Worm (Caenorhabditis elegans): ENCODE results near the gene F35F10.14.

Gene F35F10.14

ce11 chrV:3278101-3278639 is 41.7 kb downstream of the F35F10.14 start, which contains the start of gene fbxa-64:
fbxa-64 (minus strand) TSS chrV:3278151.
- TF ChIP-seq F57A8.1 (GFP tag; optimal IDR thresholded peaks at IDR 0.05) = no peak
- TF ChIP-seq sdz-38 (tag; optimal IDR thresholded peaks at IDR 0.05) = no peak
- no peak for TF ChIP-seq B0019.2 (GFP tag; conservative IDR thresholded peaks at IDR 0.05)
- TF ChIP-seq cebp-2 (GFP tag; IDR thresholded peaks at IDR 0.05) = no peak
- no peak for TF ChIP-seq ceh-100 (GFP tag; IDR thresholded peaks at IDR 0.05)
- TF ChIP-seq ccch-3 (GFP tag; optimal IDR thresholded peaks at IDR 0.05) = no peak
- TF ChIP-seq ztf-26 (tag; optimal IDR thresholded peaks at IDR 0.05) = no peak
- no peak for TF ChIP-seq madf-8 (GFP tag; conservative IDR thresholded peaks at IDR 0.05)
- no peak for TF ChIP-seq nhr-80 (tag; optimal IDR thresholded peaks at IDR 0.05)
- no peak for TF ChIP-seq Y53F4B.3 (GFP tag; IDR thresholded peaks at IDR 0.05)
- no peak for TF ChIP-seq bed-1 (GFP tag; IDR thresholded peaks at IDR 0.05)
- no peak for TF ChIP-seq F55B11.4 (tag; optimal IDR thresholded peaks at IDR 0.05; ENCODE audit: borderline replicate concordance, insufficient read depth)
- no peak for TF ChIP-seq F23B12.7 (tag; optimal IDR thresholded peaks at IDR 0.05; ENCODE audit: insufficient read depth)
- TF ChIP-seq dpl-1 (GFP tag; optimal IDR thresholded peaks at IDR 0.05) = no peak

DNA sequence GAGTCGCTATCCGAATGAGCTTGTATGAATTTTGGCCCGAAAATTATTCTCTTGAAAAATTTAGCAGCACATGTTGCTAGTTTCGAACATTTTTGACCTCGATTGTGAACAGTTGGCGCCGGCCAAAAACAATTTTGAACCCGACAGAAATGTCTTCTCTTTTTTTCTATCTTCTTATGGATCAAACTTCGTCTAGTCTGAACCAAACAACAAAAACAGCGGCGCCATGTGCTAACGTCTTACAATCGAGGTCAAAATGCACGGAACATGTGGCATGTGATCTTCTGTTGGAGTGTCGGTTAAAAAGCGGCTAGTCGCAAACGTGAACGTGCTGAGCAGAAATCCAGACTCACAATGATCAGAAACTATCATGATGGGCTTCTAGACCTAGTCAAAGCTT is 43.7 kb downstream of the F35F10.14 start:
- TF ChIP-seq aptf-3 (GFP tag; IDR thresholded peaks at IDR 0.05) (no peak), sea-2 (GFP tag; IDR thresholded peaks at IDR 0.05) (no peak), K12H6.12 (tag; optimal IDR thresholded peaks at IDR 0.05) (peak; percentile 9)

- no peak for TF ChIP-seq F57A8.1 (GFP tag; optimal IDR thresholded peaks at IDR 0.05)
Observed at ce11 chrV:3275033-3275432, 44.9 kb downstream of the F35F10.14 start, which contains the start of gene T28A11.3. T28A11.3 (plus strand) TSS chrV:3275333.

ce11 chrV:3273577-3274100 is 46.3 kb downstream of the F35F10.14 start, which contains the start of gene T28A11.4:
T28A11.4 (plus strand) TSS chrV:3274050.
- TF ChIP-seq lin-40 (tag; optimal IDR thresholded peaks at IDR 0.05) (no peak), sptf-2 (GFP tag; optimal IDR thresholded peaks at IDR 0.05) (no peak), Y95B8A.8 (GFP tag; IDR thresholded peaks at IDR 0.05) (no peak), mes-4 (tag; optimal IDR thresholded peaks at IDR 0.05) (no peak), ets-4 (GFP tag; optimal IDR thresholded peaks at IDR 0.05) (no peak), ztf-22 (GFP tag; optimal IDR thresholded peaks at IDR 0.05) (no peak), ceh-79 (tag; optimal IDR thresholded peaks at IDR 0.05) (no peak), him-1 (tag; optimal IDR thresholded peaks at IDR 0.05) (no peak), F55B11.4 (tag; optimal IDR thresholded peaks at IDR 0.05; ENCODE audit: borderline replicate concordance, insufficient read depth) (no peak), Y53F4B.3 (GFP tag; IDR thresholded peaks at IDR 0.05) (no peak), sdz-38 (tag; optimal IDR thresholded peaks at IDR 0.05) (no peak), attf-3 (GFP tag; conservative IDR thresholded peaks at IDR 0.05) (no peak), egl-18 (GFP tag; IDR thresholded peaks at IDR 0.05) (no peak), die-1 (tag; optimal IDR thresholded peaks at IDR 0.05) (no peak), pbrm-1 (GFP tag; IDR thresholded peaks at IDR 0.05) (no peak), nfya-2 (GFP tag; IDR thresholded peaks at IDR 0.05) (no peak), nhr-179 (tag; optimal IDR thresholded peaks at IDR 0.05) (no peak), zim-3 (tag; optimal IDR thresholded peaks at IDR 0.05) (no peak)

DNA sequence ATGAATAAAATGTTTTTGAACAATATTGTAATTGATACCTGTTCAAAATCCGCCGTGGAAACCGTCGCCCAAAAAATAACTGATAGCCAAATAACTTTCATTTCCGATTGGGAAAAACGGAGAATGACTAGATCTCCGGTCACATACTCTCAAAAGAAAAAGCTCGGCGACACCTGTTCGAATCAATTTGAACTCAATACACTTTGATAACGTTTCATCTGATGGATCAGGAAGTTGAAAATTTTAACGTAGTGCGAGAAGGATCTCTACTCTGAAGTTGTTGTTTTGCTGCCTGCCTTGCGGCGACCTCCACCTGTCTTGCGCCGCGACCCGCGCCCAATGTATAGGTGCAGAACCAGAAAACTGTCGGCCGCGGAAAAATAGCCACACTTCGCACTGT is 46.7 kb downstream of the F35F10.14 start, which contains the start of gene T28A11.20:
Gene T28A11.20, minus strand, starts transcription at position 101 of the 400 bp plus-strand sequence.
- TF ChIP-seq lin-35 (GFP tag; optimal IDR thresholded peaks at IDR 0.05) (no peak), attf-6 (GFP tag; IDR thresholded peaks at IDR 0.05) (no peak), aptf-2 (GFP tag; conservative IDR thresholded peaks at IDR 0.05) (no peak), tbp1 (GFP tag; optimal IDR thresholded peaks at IDR 0.05) (no peak), F52B5.7 (tag; optimal IDR thresholded peaks at IDR 0.05) (no peak), nfya-2 (GFP tag; IDR thresholded peaks at IDR 0.05) (no peak), lsl-1 (GFP tag; optimal IDR thresholded peaks at IDR 0.05) (no peak)

Data from whole organism, young adult.